Worm (Caenorhabditis elegans) whole organism, L1 larva: ENCODE results near the gene rsu-1.

Experiments
- C16A3.4 ChIP-seq: fragments of 150-350 bp; optimal IDR thresholded peaks from 2 replicates; lab custom pipeline; 2014; ENCODE audit warnings: missing biosample characterization, missing genetic modification characterization
- C34B4.2 ChIP-seq: sonication (generic microtip); optimal IDR thresholded peaks from 2 replicates; lab custom pipeline; 2017; ENCODE audit warnings: mild to moderate bottlenecking, missing genetic modification characterization, missing compliant biosample characterization
- F16B12.6 ChIP-seq: fragments of 150-350 bp; optimal IDR thresholded peaks from 2 replicates; lab custom pipeline; 2014; ENCODE audit warnings: missing biosample characterization, missing genetic modification characterization
- Y116A8C.19 ChIP-seq: sonication (generic microtip); optimal IDR thresholded peaks from 2 replicates; lab custom pipeline; 2016; ENCODE audit warnings: missing compliant biosample characterization, missing genetic modification characterization, borderline replicate concordance
- alr-1 ChIP-seq: fragments of 200-800 bp; sonication (Bioruptor generic); optimal IDR thresholded peaks from 2 replicates; lab custom pipeline; 2018; ENCODE audit warnings: borderline replicate concordance, mild to moderate bottlenecking, missing genetic modification characterization, missing compliant biosample characterization
- aly-2 ChIP-seq: fragments of 150-350 bp; optimal IDR thresholded peaks from 2 replicates; lab custom pipeline; 2014; ENCODE audit warnings: missing biosample characterization, missing genetic modification characterization
- ama-1 ChIP-seq: fragments of 150-350 bp; optimal IDR thresholded peaks from 2 replicates; lab custom pipeline; 2014
- blmp-1 ChIP-seq: fragments of 150-350 bp; optimal IDR thresholded peaks from 2 replicates; lab custom pipeline; 2014; ENCODE audit warnings: missing biosample characterization, missing genetic modification characterization
- ceh-63 ChIP-seq: fragments of 200-800 bp; sonication (Bioruptor generic); optimal IDR thresholded peaks from 2 replicates; lab custom pipeline; 2018; ENCODE audit warnings: mild to moderate bottlenecking, missing genetic modification characterization, missing compliant biosample characterization
- ceh-88 ChIP-seq: fragments of 200-800 bp; sonication (Bioruptor generic); IDR thresholded peaks from 2 replicates; pipeline ENCODE4 v1.3.6; 2022; ENCODE audit warnings: missing genetic modification characterization, missing compliant biosample characterization
- ceh-90 ChIP-seq: sonication (generic microtip); optimal IDR thresholded peaks from 2 replicates; lab custom pipeline; 2016; ENCODE audit warnings: missing genetic modification characterization, missing compliant biosample characterization
- ces-1 ChIP-seq: fragments of 150-350 bp; optimal IDR thresholded peaks from 2 replicates; lab custom pipeline; 2014; ENCODE audit warnings: missing biosample characterization, missing genetic modification reagents, missing genetic modification characterization
- dpl-1 ChIP-seq, 3 experiments: fragments of 150-350 bp in 2 of 3; sonication (generic microtip) in 1 of 3; optimal IDR thresholded peaks; 2 replicates each; lab custom pipeline; 2014 to 2017; ENCODE audit warnings: missing biosample characterization in 3 of 3, missing genetic modification characterization in 3 of 3, missing genetic modification reagents in 3 of 3
- dsc-1 ChIP-seq: sonication (generic microtip); optimal IDR thresholded peaks from 2 replicates; lab custom pipeline; 2016; ENCODE audit warnings: mild to moderate bottlenecking, missing genetic modification characterization, missing compliant biosample characterization
- elt-2 ChIP-seq: sonication (generic microtip); optimal IDR thresholded peaks from 2 replicates; lab custom pipeline; 2016; ENCODE audit warnings: missing genetic modification characterization, mild to moderate bottlenecking, inconsistent platforms, missing compliant biosample characterization, missing genetic modification reagents
- elt-3 ChIP-seq, 6 experiments: fragments of 150-350 bp in 1 of 6; sonication (generic microtip); optimal IDR thresholded peaks; 2 replicates each; lab custom pipeline; 2017 to 2018; ENCODE audit warnings: missing biosample characterization in 6 of 6, missing genetic modification characterization in 6 of 6, inconsistent platforms in 1 of 6
- fkh-8 ChIP-seq: sonication (generic microtip); optimal IDR thresholded peaks from 2 replicates; lab custom pipeline; 2016; ENCODE audit warnings: mild to moderate bottlenecking, missing genetic modification characterization, missing compliant biosample characterization
- fos-1 ChIP-seq: fragments of 150-350 bp; optimal IDR thresholded peaks from 2 replicates; lab custom pipeline; 2014; ENCODE audit warnings: missing biosample characterization, missing genetic modification characterization
- grh-1 ChIP-seq: fragments of 200-800 bp; sonication (Bioruptor generic); IDR thresholded peaks from 2 replicates; pipeline ENCODE4 v1.3.6; 2022; ENCODE audit warnings: missing genetic modification reagents, missing genetic modification characterization, missing compliant biosample characterization
- hlh-17 ChIP-seq: fragments of 200-800 bp; sonication (Bioruptor generic); optimal IDR thresholded peaks from 2 replicates; lab custom pipeline; 2018; ENCODE audit warnings: missing genetic modification characterization, mild to moderate bottlenecking, missing compliant biosample characterization, moderate library complexity, borderline replicate concordance
- hpl-2 ChIP-seq: fragments of 150-350 bp; optimal IDR thresholded peaks from 2 replicates; lab custom pipeline; 2014; ENCODE audit warnings: missing biosample characterization, missing genetic modification reagents, missing genetic modification characterization
- jun-1 ChIP-seq: fragments of 150-350 bp; optimal IDR thresholded peaks from 2 replicates; lab custom pipeline; 2014; ENCODE audit warnings: missing biosample characterization, missing genetic modification reagents, missing genetic modification characterization
- lin-13 ChIP-seq: fragments of 150-350 bp; optimal IDR thresholded peaks from 2 replicates; lab custom pipeline; 2014; ENCODE audit warnings: missing biosample characterization, missing genetic modification reagents, missing genetic modification characterization
- lin-15B ChIP-seq: fragments of 150-350 bp; sonication (generic microtip); optimal IDR thresholded peaks from 3 replicates; lab custom pipeline; 2014; ENCODE audit warnings: missing biosample characterization, missing genetic modification characterization
- lin-35 ChIP-seq, 2 experiments: fragments of 150-350 bp; optimal IDR thresholded peaks; 2 replicates each; lab custom pipeline; 2014; ENCODE audit warnings: missing biosample characterization in 2 of 2, missing genetic modification characterization in 2 of 2, missing genetic modification reagents in 2 of 2
- lin-39 ChIP-seq: fragments of 150-350 bp; optimal IDR thresholded peaks from 2 replicates; lab custom pipeline; 2014; ENCODE audit warnings: missing biosample characterization, missing genetic modification reagents, missing genetic modification characterization
- lir-3 ChIP-seq: sonication (generic microtip); optimal IDR thresholded peaks from 2 replicates; lab custom pipeline; 2016; ENCODE audit warnings: mild to moderate bottlenecking, missing genetic modification characterization, moderate library complexity, missing compliant biosample characterization; ENCODE audit not compliant: poor library complexity
- lsy-2 ChIP-seq, 2 experiments: fragments of 150-350 bp; optimal IDR thresholded peaks; 2 replicates each; lab custom pipeline; 2014; ENCODE audit warnings: missing biosample characterization in 2 of 2, missing genetic modification characterization in 2 of 2
- mdl-1 ChIP-seq, 2 experiments: fragments of 150-350 bp; optimal IDR thresholded peaks; 2 replicates each; lab custom pipeline; 2014 to 2017; ENCODE audit warnings: missing biosample characterization in 2 of 2, missing genetic modification characterization in 2 of 2, inconsistent platforms in 1 of 2
- mef-2 ChIP-seq: fragments of 150-350 bp; optimal IDR thresholded peaks from 2 replicates; lab custom pipeline; 2014; ENCODE audit warnings: missing biosample characterization, missing genetic modification characterization
- mep-1 ChIP-seq: fragments of 150-350 bp; optimal IDR thresholded peaks from 2 replicates; lab custom pipeline; 2014; ENCODE audit warnings: missing biosample characterization, missing genetic modification characterization
- nhr-12 ChIP-seq: sonication (generic microtip); optimal IDR thresholded peaks from 2 replicates; lab custom pipeline; 2017; ENCODE audit warnings: missing biosample characterization, missing genetic modification characterization
- nhr-28 ChIP-seq: fragments of 150-350 bp; optimal IDR thresholded peaks from 2 replicates; lab custom pipeline; 2014; ENCODE audit warnings: missing biosample characterization, missing genetic modification characterization
- nhr-71 ChIP-seq: sonication (generic microtip); optimal IDR thresholded peaks from 2 replicates; lab custom pipeline; 2016; ENCODE audit warnings: mild to moderate bottlenecking, missing genetic modification characterization, moderate library complexity, missing compliant biosample characterization
- nhr-76 ChIP-seq: sonication (generic microtip); optimal IDR thresholded peaks from 2 replicates; lab custom pipeline; 2017; ENCODE audit warnings: missing biosample characterization, missing genetic modification characterization
- nhr-77 ChIP-seq: fragments of 150-350 bp; optimal IDR thresholded peaks from 2 replicates; lab custom pipeline; 2014; ENCODE audit warnings: missing biosample characterization, missing genetic modification characterization
- nhr-90 ChIP-seq: sonication (generic microtip); optimal IDR thresholded peaks from 2 replicates; lab custom pipeline; 2016; ENCODE audit warnings: mild to moderate bottlenecking, missing genetic modification characterization, missing compliant biosample characterization; ENCODE audit not compliant: poor library complexity
- pag-3 ChIP-seq: sonication (generic microtip); optimal IDR thresholded peaks from 2 replicates; lab custom pipeline; 2017; ENCODE audit warnings: missing genetic modification characterization, mild to moderate bottlenecking, missing compliant biosample characterization, antibody characterized with exemption, borderline replicate concordance; ENCODE audit not compliant: insufficient read depth
- pax-3 ChIP-seq: fragments of 200-800 bp; sonication (Bioruptor generic); optimal IDR thresholded peaks from 2 replicates; lab custom pipeline; 2018; ENCODE audit warnings: mild to moderate bottlenecking, missing genetic modification characterization, moderate library complexity, missing compliant biosample characterization
- rnt-1 ChIP-seq: sonication (generic microtip); optimal IDR thresholded peaks from 2 replicates; lab custom pipeline; 2016; ENCODE audit warnings: mild to moderate bottlenecking, missing genetic modification characterization, moderate library complexity, missing compliant biosample characterization
- skn-1 ChIP-seq: fragments of 150-350 bp; optimal IDR thresholded peaks from 2 replicates; lab custom pipeline; 2014; ENCODE audit warnings: missing biosample characterization, missing genetic modification characterization
- snpc-4 ChIP-seq: fragments of 150-350 bp; optimal IDR thresholded peaks from 2 replicates; lab custom pipeline; 2014; ENCODE audit warnings: missing biosample characterization, missing genetic modification characterization
- snu-23 ChIP-seq: sonication (generic microtip); optimal IDR thresholded peaks from 2 replicates; lab custom pipeline; 2016; ENCODE audit warnings: missing genetic modification characterization, missing compliant biosample characterization
- sox-4 ChIP-seq: sonication (generic microtip); optimal IDR thresholded peaks from 2 replicates; lab custom pipeline; 2016; ENCODE audit warnings: missing genetic modification characterization, missing compliant biosample characterization
- sup-37 ChIP-seq: fragments of 200-800 bp; sonication (Bioruptor generic); optimal IDR thresholded peaks from 2 replicates; lab custom pipeline; 2018; ENCODE audit warnings: mild to moderate bottlenecking, missing genetic modification characterization, missing compliant biosample characterization
- swsn-7 ChIP-seq: sonication (generic microtip); optimal IDR thresholded peaks from 2 replicates; lab custom pipeline; 2016; ENCODE audit warnings: missing genetic modification characterization, missing compliant biosample characterization
- tbx-2 ChIP-seq: sonication (generic microtip); optimal IDR thresholded peaks from 2 replicates; lab custom pipeline; 2016; ENCODE audit warnings: missing genetic modification characterization, missing compliant biosample characterization
- unc-130 ChIP-seq: fragments of 150-350 bp; optimal IDR thresholded peaks from 2 replicates; lab custom pipeline; 2017; ENCODE audit warnings: missing biosample characterization, missing genetic modification characterization, inconsistent platforms
- unc-30 ChIP-seq: sonication (generic microtip); optimal IDR thresholded peaks from 2 replicates; lab custom pipeline; 2017; ENCODE audit warnings: missing biosample characterization, missing genetic modification characterization
- unc-98 ChIP-seq: fragments of 200-800 bp; sonication (Bioruptor generic); IDR thresholded peaks from 2 replicates; pipeline ENCODE4 v1.3.6; 2022; ENCODE audit warnings: missing genetic modification characterization, missing compliant biosample characterization
- xbp-1 ChIP-seq: sonication (generic microtip); optimal IDR thresholded peaks from 2 replicates; lab custom pipeline; 2016; ENCODE audit warnings: missing genetic modification characterization, missing compliant biosample characterization
- zag-1 ChIP-seq: fragments of 150-350 bp; optimal IDR thresholded peaks from 2 replicates; lab custom pipeline; 2014; ENCODE audit warnings: missing biosample characterization, missing genetic modification characterization
- zip-4 ChIP-seq: fragments of 200-800 bp; sonication (Bioruptor generic); optimal IDR thresholded peaks from 2 replicates; lab custom pipeline; 2018; ENCODE audit warnings: mild to moderate bottlenecking, missing genetic modification characterization, moderate library complexity, missing compliant biosample characterization

rsu-1 gene

ce11 chrIII:3460061-3460460 lies 11.7 kb upstream of the rsu-1 start, which contains the start of gene C34C12.8:
TSS of gene C34C12.8 (plus strand) at chrIII:3460406.
- TF ChIP-seq mep-1 (tag; lab: Kevin White, UChicago) (peak; percentile 98), ama-1 (lab: Kevin White, UChicago) (peak; percentile 91), nhr-76 (tag; lab: Kevin White, UChicago) (no peak), nhr-77 (peak; percentile 88), sox-4 (tag; lab: Kevin White, UChicago) (peak; percentile 85), dpl-1 (GFP tag; optimal IDR thresholded peaks at IDR 0.05; lab: Kevin White, UChicago) (peak; percentile 96 to 98 (median 97)), nhr-90 (tag; lab: Kevin White, UChicago) (peak; percentile 98), xbp-1 (peak; percentile 98), mdl-1 (tag; optimal IDR thresholded peaks at IDR 0.05; lab: Kevin White, UChicago) (peak in 1 of 2 experiments; percentile 92), lir-3 (tag; lab: Kevin White, UChicago) (no peak), nhr-71 (tag; lab: Kevin White, UChicago) (peak; percentile 98), elt-2 (peak; percentile 89), hpl-2 (GFP tag; lab: Kevin White, UChicago) (peak; percentile 85), grh-1 (GFP tag; lab: Robert Waterston, UW) (peak; percentile 96), dsc-1 (tag; lab: Kevin White, UChicago) (peak; percentile 98), zag-1 (tag; lab: Kevin White, UChicago) (peak; percentile 66), hlh-17 (no peak), ceh-90 (tag; lab: Kevin White, UChicago) (peak; percentile 45), unc-98 (GFP tag; lab: Robert Waterston, UW) (peak; percentile 76), mef-2 (tag; lab: Kevin White, UChicago) (peak; percentile 81), tbx-2 (tag; lab: Kevin White, UChicago) (peak; percentile 97), alr-1 (tag; lab: Kevin White, UChicago) (no peak), unc-30 (tag; lab: Kevin White, UChicago) (peak; percentile 64), jun-1 (tag; lab: Kevin White, UChicago) (peak; percentile 95), lin-13 (peak; percentile 97), pax-3 (tag; lab: Kevin White, UChicago) (peak; percentile 91), lsy-2 (tag; optimal IDR thresholded peaks at IDR 0.05; lab: Kevin White, UChicago) (peak; percentile 97 to 98), C34B4.2 (tag; lab: Kevin White, UChicago) (peak; percentile 84), aly-2 (tag; lab: Kevin White, UChicago) (peak; percentile 90), nhr-12 (tag; lab: Kevin White, UChicago) (peak; percentile 18), fkh-8 (tag; lab: Kevin White, UChicago) (peak; percentile 94), skn-1 (peak; percentile 91), ceh-88 (peak; percentile 90), fos-1 (tag; lab: Kevin White, UChicago) (peak; percentile 79), blmp-1 (tag; lab: Kevin White, UChicago) (peak; percentile 70), nhr-28 (tag; lab: Kevin White, UChicago) (peak; percentile 20), swsn-7 (tag; lab: Kevin White, UChicago) (peak; percentile 97), sup-37 (peak; percentile 92), lin-35 (GFP tag; optimal IDR thresholded peaks at IDR 0.05; lab: Kevin White, UChicago) (peak; percentile 96 to 98), snu-23 (GFP tag; lab: Kevin White, UChicago) (peak; percentile 98), pag-3 (tag; lab: Kevin White, UChicago) (no peak), lin-39 (tag; lab: Kevin White, UChicago) (peak; percentile 97), Y116A8C.19 (tag; lab: Kevin White, UChicago) (no peak), rnt-1 (tag; lab: Kevin White, UChicago) (peak; percentile 97), ceh-63 (GFP tag; lab: Kevin White, UChicago) (peak; percentile 74), F16B12.6 (peak; percentile 84), zip-4 (GFP tag; lab: Kevin White, UChicago) (peak; percentile 87), ces-1 (GFP tag; lab: Kevin White, UChicago) (no peak), unc-130 (tag; lab: Kevin White, UChicago) (peak; percentile 98), C16A3.4 (peak; percentile 96), elt-3 (tag; optimal IDR thresholded peaks at IDR 0.05; lab: Kevin White, UChicago) (peak in 3 of 6 experiments; percentile 51 to 94 (median 93)), snpc-4 (tag; lab: Kevin White, UChicago) (peak; percentile 84), lin-15B (tag; lab: Kevin White, UChicago) (peak; percentile 95)
